Worm (Caenorhabditis elegans) whole organism, late embryonic: ENCODE data around the gene F42C5.4.

Source experiments
- C38D4.7 ChIP-seq: fragments of 200-800 bp; sonication (Bioruptor generic); optimal IDR thresholded peaks from 2 replicates; lab custom pipeline; 2018; ENCODE audit warnings: mild to moderate bottlenecking, missing genetic modification characterization, moderate library complexity, missing compliant biosample characterization
- K02D7.2 ChIP-seq: sonication (generic microtip); optimal IDR thresholded peaks from 2 replicates; lab custom pipeline; 2017; ENCODE audit warnings: mild to moderate bottlenecking, missing genetic modification characterization, missing compliant biosample characterization
- K09A11.1 ChIP-seq: sonication (generic microtip); optimal IDR thresholded peaks from 2 replicates; lab custom pipeline; 2017; ENCODE audit warnings: antibody characterized with exemption, mild to moderate bottlenecking, missing genetic modification characterization, missing compliant biosample characterization; ENCODE audit not compliant: insufficient read depth
- Y22D7AL.16 ChIP-seq: sonication (generic microtip); optimal IDR thresholded peaks from 2 replicates; lab custom pipeline; 2016; ENCODE audit warnings: missing genetic modification characterization, missing compliant biosample characterization
- ahr-1 ChIP-seq: sonication (generic microtip); optimal IDR thresholded peaks from 2 replicates; lab custom pipeline; 2016; ENCODE audit warnings: missing genetic modification characterization, missing compliant biosample characterization
- ceh-18 ChIP-seq: sonication (generic microtip); optimal IDR thresholded peaks from 2 replicates; lab custom pipeline; 2016; ENCODE audit warnings: missing genetic modification characterization, missing compliant biosample characterization
- ceh-2 ChIP-seq: sonication (generic microtip); optimal IDR thresholded peaks from 2 replicates; lab custom pipeline; 2016; ENCODE audit warnings: missing genotype, missing genetic modification characterization, missing compliant biosample characterization
- ceh-22 ChIP-seq: sonication (generic microtip); optimal IDR thresholded peaks from 2 replicates; lab custom pipeline; 2017; ENCODE audit warnings: missing biosample characterization, missing genetic modification characterization
- ceh-30 ChIP-seq: fragments of 150-350 bp; optimal IDR thresholded peaks from 2 replicates; lab custom pipeline; 2014; ENCODE audit warnings: missing biosample characterization, missing genetic modification characterization
- ceh-45 ChIP-seq: fragments of 200-800 bp; sonication (Bioruptor generic); IDR thresholded peaks from 2 replicates; pipeline ENCODE4 v1.3.6; 2022; ENCODE audit warnings: missing genetic modification reagents, missing genetic modification characterization, missing compliant biosample characterization
- ceh-6 ChIP-seq: fragments of 200-800 bp; sonication (Bioruptor generic); optimal IDR thresholded peaks from 2 replicates; lab custom pipeline; 2018; ENCODE audit warnings: mild to moderate bottlenecking, missing genetic modification characterization, missing compliant biosample characterization
- ceh-9 ChIP-seq: sonication (generic microtip); optimal IDR thresholded peaks from 2 replicates; lab custom pipeline; 2016; ENCODE audit warnings: mild to moderate bottlenecking, missing genetic modification characterization, inconsistent platforms, missing compliant biosample characterization
- dmd-4 ChIP-seq: sonication (generic microtip); optimal IDR thresholded peaks from 2 replicates; lab custom pipeline; 2016; ENCODE audit warnings: borderline replicate concordance, missing genetic modification characterization, missing compliant biosample characterization
- dve-1 ChIP-seq: sonication (generic microtip); optimal IDR thresholded peaks from 2 replicates; lab custom pipeline; 2017; ENCODE audit warnings: antibody characterized with exemption, mild to moderate bottlenecking, missing genetic modification characterization, missing compliant biosample characterization
- elt-2 ChIP-seq: sonication (generic microtip); optimal IDR thresholded peaks from 2 replicates; lab custom pipeline; 2016; ENCODE audit warnings: missing genetic modification reagents, missing genetic modification characterization, missing compliant biosample characterization
- elt-4 ChIP-seq: sonication (generic microtip); optimal IDR thresholded peaks from 2 replicates; lab custom pipeline; 2016; ENCODE audit warnings: missing genetic modification characterization, missing compliant biosample characterization
- fax-1 ChIP-seq: sonication (generic microtip); optimal IDR thresholded peaks from 2 replicates; lab custom pipeline; 2016; ENCODE audit warnings: missing genotype, missing genetic modification characterization, missing compliant biosample characterization
- fkh-10 ChIP-seq: fragments of 150-350 bp; optimal IDR thresholded peaks from 2 replicates; lab custom pipeline; 2014; ENCODE audit warnings: missing biosample characterization, missing genetic modification reagents, missing genetic modification characterization
- hlh-15 ChIP-seq: sonication (generic microtip); optimal IDR thresholded peaks from 2 replicates; lab custom pipeline; 2016; ENCODE audit warnings: missing genetic modification characterization, missing compliant biosample characterization
- hlh-30 ChIP-seq: sonication (generic microtip); optimal IDR thresholded peaks from 2 replicates; lab custom pipeline; 2017; ENCODE audit warnings: antibody characterized with exemption, missing genetic modification characterization, missing compliant biosample characterization; ENCODE audit not compliant: insufficient read depth
- hlh-6 ChIP-seq: sonication (generic microtip); optimal IDR thresholded peaks from 2 replicates; lab custom pipeline; 2016; ENCODE audit warnings: missing genotype, missing genetic modification characterization, missing compliant biosample characterization
- hlh-8 ChIP-seq: sonication (generic microtip); optimal IDR thresholded peaks from 2 replicates; lab custom pipeline; 2016; ENCODE audit warnings: missing genotype, missing genetic modification characterization, missing compliant biosample characterization
- lin-11 ChIP-seq: fragments of 200-800 bp; sonication (Bioruptor generic); optimal IDR thresholded peaks from 2 replicates; lab custom pipeline; 2018; ENCODE audit warnings: mild to moderate bottlenecking, missing genetic modification characterization, missing compliant biosample characterization
- nfya-1 ChIP-seq: sonication (generic microtip); optimal IDR thresholded peaks from 2 replicates; lab custom pipeline; 2017; ENCODE audit warnings: missing genetic modification characterization, mild to moderate bottlenecking, missing compliant biosample characterization, antibody characterized with exemption, moderate library complexity
- nhr-11 ChIP-seq: fragments of 150-350 bp; optimal IDR thresholded peaks from 2 replicates; lab custom pipeline; 2014; ENCODE audit warnings: missing biosample characterization, missing genetic modification characterization
- npax-4 ChIP-seq: sonication (generic microtip); optimal IDR thresholded peaks from 2 replicates; lab custom pipeline; 2016; ENCODE audit warnings: missing genetic modification characterization, missing compliant biosample characterization
- odd-2 ChIP-seq: sonication (generic microtip); optimal IDR thresholded peaks from 2 replicates; lab custom pipeline; 2017; ENCODE audit warnings: antibody characterized with exemption, mild to moderate bottlenecking, missing genetic modification characterization, missing compliant biosample characterization
- pat-9 ChIP-seq: fragments of 200-800 bp; sonication (Bioruptor generic); optimal IDR thresholded peaks from 2 replicates; lab custom pipeline; 2018; ENCODE audit warnings: mild to moderate bottlenecking, missing genetic modification characterization, moderate library complexity, missing compliant biosample characterization
- pax-1 ChIP-seq: fragments of 150-350 bp; optimal IDR thresholded peaks from 2 replicates; lab custom pipeline; 2014; ENCODE audit warnings: missing biosample characterization, missing genetic modification characterization
- pha-4 ChIP-seq: fragments of 150-350 bp; optimal IDR thresholded peaks from 2 replicates; lab custom pipeline; 2018; ENCODE audit warnings: missing biosample characterization, missing genetic modification reagents, missing genetic modification characterization
- rnt-1 ChIP-seq: sonication (generic microtip); optimal IDR thresholded peaks from 2 replicates; lab custom pipeline; 2016; ENCODE audit warnings: missing genetic modification characterization, missing compliant biosample characterization
- sdc-2 ChIP-seq: sonication (generic microtip); optimal IDR thresholded peaks from 2 replicates; lab custom pipeline; 2016; ENCODE audit warnings: missing genotype, missing genetic modification characterization, missing compliant biosample characterization
- syd-9 ChIP-seq: sonication (generic microtip); optimal IDR thresholded peaks from 2 replicates; lab custom pipeline; 2016; ENCODE audit warnings: mild to moderate bottlenecking, missing genetic modification characterization, moderate library complexity, missing compliant biosample characterization
- tbx-2 ChIP-seq: sonication (generic microtip); optimal IDR thresholded peaks from 2 replicates; lab custom pipeline; 2016; ENCODE audit warnings: missing genetic modification characterization, missing compliant biosample characterization
- tbx-7 ChIP-seq: sonication (generic microtip); optimal IDR thresholded peaks from 2 replicates; lab custom pipeline; 2016; ENCODE audit warnings: missing genotype, missing genetic modification characterization, missing compliant biosample characterization
- unc-3 ChIP-seq, 2 experiments: fragments of 200-800 bp in 1 of 2; sonication (Bioruptor generic) in 1 of 2; sonication (generic microtip) in 1 of 2; conservative IDR thresholded peaks in 1 of 2; optimal IDR thresholded peaks in 1 of 2; 2 replicates each; pipeline versions ENCODE4 v1.3.6 to Lab custom; 2016 to 2022; ENCODE audit warnings: missing compliant biosample characterization in 2 of 2, missing genetic modification characterization in 2 of 2, missing genetic modification reagents in 1 of 2
- unc-42 ChIP-seq: sonication (generic microtip); optimal IDR thresholded peaks from 2 replicates; lab custom pipeline; 2016; ENCODE audit warnings: missing genotype, missing genetic modification characterization, missing compliant biosample characterization
- unc-86 ChIP-seq: sonication (generic microtip); optimal IDR thresholded peaks from 2 replicates; lab custom pipeline; 2016; ENCODE audit warnings: missing genetic modification characterization, missing compliant biosample characterization
- zip-5 ChIP-seq: sonication (generic microtip); optimal IDR thresholded peaks from 2 replicates; lab custom pipeline; 2016; ENCODE audit warnings: missing genetic modification characterization, missing compliant biosample characterization
- ztf-16 ChIP-seq: sonication (generic microtip); optimal IDR thresholded peaks from 2 replicates; lab custom pipeline; 2017; ENCODE audit warnings: missing genetic modification characterization, missing compliant biosample characterization

F42C5.4 gene

DNA sequence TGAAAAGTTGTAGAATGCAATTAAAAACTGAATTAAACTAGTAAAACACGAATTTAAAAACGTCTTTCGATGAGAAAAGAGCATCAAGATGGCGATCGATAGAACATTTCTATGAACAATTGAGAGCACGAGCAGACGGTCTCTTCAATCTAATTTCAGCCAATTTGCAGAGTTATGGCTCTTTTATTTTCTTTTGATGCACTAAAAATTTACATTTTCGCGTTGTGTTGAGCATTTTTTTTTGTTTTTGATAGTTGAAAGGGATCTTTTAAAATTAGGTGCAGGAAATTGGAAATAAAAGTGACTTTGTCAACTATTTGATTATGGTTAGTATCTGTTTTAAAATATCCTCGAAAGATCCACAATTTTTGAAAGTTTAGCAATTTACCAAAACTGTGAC is 17.0 kb upstream of the F42C5.4 start, which contains the start of gene F42C5.6:
Gene F42C5.6 (minus strand): TSS at position 101 of the 400 bp plus-strand sequence.
- TF ChIP-seq fkh-10 (no peak), Y22D7AL.16 (tag; lab: Kevin White, UChicago) (no peak), lin-11 (tag; lab: Kevin White, UChicago) (no peak), nhr-11 (tag; lab: Kevin White, UChicago) (no peak), hlh-8 (tag; lab: Kevin White, UChicago) (no peak)

DNA sequence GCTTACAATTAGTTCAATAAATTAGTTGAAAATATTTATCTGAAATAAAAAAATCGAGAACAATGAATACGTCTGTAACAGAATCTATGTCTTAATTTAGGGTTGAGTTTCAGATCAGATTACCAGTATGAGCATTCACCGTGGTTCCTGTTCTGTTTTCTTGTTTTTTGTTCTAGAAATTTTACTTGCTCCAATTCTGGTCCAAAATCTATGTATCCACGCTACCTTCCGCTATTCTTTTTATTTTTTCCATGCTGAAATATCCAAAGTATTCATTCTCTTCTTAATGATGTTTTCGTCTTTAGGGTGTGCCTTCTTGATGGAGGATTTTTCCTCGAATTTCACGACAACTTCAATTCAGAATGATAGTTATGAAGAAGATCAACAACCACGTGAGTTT is 13.4 kb upstream of the F42C5.4 start, which contains the start of gene npr-27:
Gene npr-27 (plus strand): TSS at position 301 of the 400 bp plus-strand sequence.
- TF ChIP-seq nfya-1 (tag; lab: Kevin White, UChicago): no peak
- no peak for TF ChIP-seq ceh-9 (tag; lab: Kevin White, UChicago)
- TF ChIP-seq elt-4: no peak
- TF ChIP-seq odd-2 (tag; lab: Kevin White, UChicago): no peak
- TF ChIP-seq ceh-30 (tag; lab: Kevin White, UChicago): no peak
- TF ChIP-seq fax-1 (tag; lab: Kevin White, UChicago): no peak
- TF ChIP-seq ceh-6 (GFP tag; lab: Kevin White, UChicago): no peak
- no peak for TF ChIP-seq ceh-18 (tag; lab: Kevin White, UChicago)
- no peak for TF ChIP-seq ceh-45
- TF ChIP-seq K09A11.1 (tag; lab: Kevin White, UChicago): no peak
- TF ChIP-seq unc-3 (GFP tag; conservative IDR thresholded peaks at IDR 0.05; lab: Robert Waterston, UW): no peak
- no peak for TF ChIP-seq unc-3 (tag; optimal IDR thresholded peaks at IDR 0.05; lab: Kevin White, UChicago)
- no peak for TF ChIP-seq zip-5 (tag; lab: Kevin White, UChicago)
- TF ChIP-seq hlh-8 (tag; lab: Kevin White, UChicago): no peak
- TF ChIP-seq pax-1 (tag; lab: Kevin White, UChicago): no peak
- no peak for TF ChIP-seq ceh-2
- no peak for TF ChIP-seq unc-42 (tag; lab: Kevin White, UChicago)

DNA sequence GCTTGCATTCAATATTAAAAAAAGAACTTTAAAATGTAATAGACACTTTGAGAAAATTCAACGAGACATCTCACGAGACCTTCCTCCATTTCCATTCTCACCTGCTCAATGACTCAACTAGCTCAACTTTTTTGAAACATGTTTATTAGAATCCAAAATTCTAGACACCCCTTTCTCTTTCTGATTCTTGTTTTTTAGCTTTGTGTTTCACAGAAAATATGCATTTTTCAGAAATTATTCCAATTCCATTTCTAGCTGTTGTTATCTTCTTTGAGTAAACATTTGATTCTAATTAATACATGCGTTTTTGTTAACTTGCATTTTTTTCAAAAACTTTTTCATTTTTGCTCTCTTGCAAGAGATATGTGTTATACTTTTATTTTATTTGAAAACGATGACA is 9.6 kb upstream of the F42C5.4 start:
- TF ChIP-seq pax-1 (tag; lab: Kevin White, UChicago): no peak

DNA sequence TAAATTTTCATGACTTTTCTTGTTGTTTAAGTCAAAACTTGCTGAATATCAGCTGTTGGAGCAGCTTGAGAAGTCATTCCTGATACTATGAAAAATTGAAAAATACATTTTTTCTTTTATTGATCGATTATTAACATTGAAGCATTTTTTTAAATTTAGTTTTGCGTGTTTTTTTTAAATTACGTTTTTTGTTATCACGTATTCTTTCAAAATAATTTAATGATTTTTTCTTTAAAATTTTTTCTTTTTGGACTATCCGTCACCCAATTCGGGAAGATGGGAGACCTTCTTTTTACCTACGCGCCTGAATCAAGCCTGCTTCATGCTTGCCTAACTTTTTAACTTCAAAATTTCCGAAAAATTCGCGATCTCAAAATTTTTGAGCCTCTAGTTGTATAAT is 2.2 kb upstream of the F42C5.4 start, which contains the start of gene F42C5.5:
Gene F42C5.5 (minus strand): TSS at position 101 of the 400 bp plus-strand sequence.
- TF ChIP-seq Y22D7AL.16 (tag; lab: Kevin White, UChicago) (no peak), hlh-15 (tag; lab: Kevin White, UChicago) (no peak), syd-9 (no peak), hlh-30 (tag; lab: Kevin White, UChicago) (no peak)
- TF ChIP-seq, all 69 proteins: peak for 0

DNA sequence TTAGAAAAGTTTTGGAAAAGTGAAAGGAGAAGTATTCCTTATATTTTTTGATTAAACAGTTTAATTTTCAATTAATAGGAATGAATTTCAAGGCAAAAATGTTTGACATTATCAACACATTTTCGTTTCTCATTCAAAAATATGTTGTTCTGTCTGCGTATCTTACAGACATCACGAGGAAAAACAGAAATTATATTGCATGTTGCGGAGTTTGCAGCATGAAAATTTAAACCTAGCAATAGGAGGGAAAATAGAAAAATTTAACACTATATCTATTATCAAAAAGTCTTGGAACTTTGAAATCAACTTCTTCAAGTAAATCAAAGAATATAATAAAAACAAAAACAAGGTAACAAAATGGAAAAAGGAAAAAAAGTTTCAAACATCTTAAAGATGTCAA is 861 bp downstream of the F42C5.4 start:
- TF ChIP-seq K02D7.2 (no peak), elt-2 (tag; lab: Kevin White, UChicago) (no peak), hlh-6 (tag; lab: Kevin White, UChicago) (no peak), fkh-10 (no peak), pax-1 (tag; lab: Kevin White, UChicago) (no peak), tbx-7 (tag; lab: Kevin White, UChicago) (no peak), dmd-4 (tag; lab: Kevin White, UChicago) (no peak), sdc-2 (tag; lab: Kevin White, UChicago) (no peak), C38D4.7 (no peak), npax-4 (tag; lab: Kevin White, UChicago) (no peak)

DNA sequence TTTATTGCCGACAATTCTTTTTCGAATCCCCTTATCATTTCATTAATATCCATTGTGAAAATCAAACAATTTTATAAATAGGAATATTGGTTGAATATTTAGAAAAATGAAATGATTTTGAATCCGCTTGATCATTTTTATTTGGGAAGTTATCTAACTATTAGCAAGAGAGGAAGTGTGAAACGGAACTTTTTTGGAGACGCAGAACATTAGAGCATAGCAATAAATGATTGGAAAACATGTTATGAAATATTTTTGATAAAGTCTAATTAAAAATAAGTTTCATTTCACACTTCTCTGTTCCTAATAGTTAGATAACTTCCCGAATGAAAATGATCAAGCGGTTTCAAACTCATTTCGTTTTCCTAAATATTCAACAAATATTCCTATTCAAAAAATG is 4.5 kb downstream of the F42C5.4 start, which contains the start of gene F42C5.3:
Gene F42C5.3 (minus strand): TSS at position 101 of the 400 bp plus-strand sequence.
- no peak for TF ChIP-seq fax-1 (tag; lab: Kevin White, UChicago)
- TF ChIP-seq C38D4.7: no peak
- no peak for TF ChIP-seq unc-86
- no peak for TF ChIP-seq pha-4
- TF ChIP-seq pat-9 (tag; lab: Kevin White, UChicago): no peak
- TF ChIP-seq nfya-1 (tag; lab: Kevin White, UChicago): no peak
- no peak for TF ChIP-seq dve-1
- TF ChIP-seq zip-5 (tag; lab: Kevin White, UChicago): no peak
- no peak for TF ChIP-seq ztf-16 (tag; lab: Kevin White, UChicago)
- TF ChIP-seq npax-4 (tag; lab: Kevin White, UChicago): no peak
- no peak for TF ChIP-seq odd-2 (tag; lab: Kevin White, UChicago)
- no peak for TF ChIP-seq tbx-2
- TF ChIP-seq elt-2 (tag; lab: Kevin White, UChicago): no peak
- no peak for TF ChIP-seq rnt-1 (tag; lab: Kevin White, UChicago)
- TF ChIP-seq ahr-1 (tag; lab: Kevin White, UChicago): no peak
- no peak for TF ChIP-seq ceh-9 (tag; lab: Kevin White, UChicago)
- no peak for TF ChIP-seq lin-11 (tag; lab: Kevin White, UChicago)
- no peak for TF ChIP-seq ceh-22
- no peak for TF ChIP-seq elt-4
